Worm (Caenorhabditis elegans): Measurements from ENCODE around the gene sre-3.
A peak's percentile ranks its signal among the peaks of the same experiment; 100 is the strongest.

DNA sequence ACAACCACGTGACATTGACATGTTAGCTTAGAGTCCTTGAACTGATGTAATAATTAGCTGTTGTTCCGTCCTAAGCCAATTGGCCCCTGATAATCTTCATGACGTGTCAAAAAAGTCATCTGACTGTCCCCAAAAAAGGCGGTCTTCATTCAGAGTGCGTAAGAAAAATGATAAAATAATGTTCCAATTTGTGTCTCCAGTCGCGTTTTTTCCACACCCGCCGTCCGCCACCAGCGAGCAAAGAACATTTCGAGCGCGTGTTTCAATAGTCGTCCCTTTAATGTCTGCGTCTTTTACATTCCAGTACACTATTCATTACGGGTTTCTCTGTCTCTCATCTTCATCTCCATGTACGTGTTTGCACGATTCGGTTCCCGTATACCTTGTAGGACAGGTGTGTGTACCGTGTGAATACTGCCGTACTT is 48.1 kb upstream of the sre-3 start:
- TF ChIP-seq K02D7.2 (tag; optimal IDR thresholded peaks at IDR 0.05) (no peak), nfya-1 (tag; optimal IDR thresholded peaks at IDR 0.05) (peak; percentile 3), pha-2 (tag; optimal IDR thresholded peaks at IDR 0.05) (no peak), ama-1 (optimal IDR thresholded peaks at IDR 0.05) (no peak), tbx-2 (tag; optimal IDR thresholded peaks at IDR 0.05) (peak; percentile 58), ttx-3 (tag; optimal IDR thresholded peaks at IDR 0.05) (no peak), unc-42 (tag; optimal IDR thresholded peaks at IDR 0.05) (no peak), Y22D7AL.16 (tag; optimal IDR thresholded peaks at IDR 0.05) (no peak)

Data from whole organism, late embryonic.